Worm (Caenorhabditis elegans) whole organism, L2 larva: ENCODE measurements around the gene srh-299.

Source experiments
- C34F6.9 ChIP-seq: fragments of 150-350 bp; optimal IDR thresholded peaks from 2 replicates; lab custom pipeline; 2014; ENCODE audit warnings: missing biosample characterization, missing genetic modification characterization
- F13H6.1 ChIP-seq: sonication (generic microtip); optimal IDR thresholded peaks from 2 replicates; lab custom pipeline; 2016; ENCODE audit warnings: missing genetic modification characterization, missing compliant biosample characterization
- Y55F3AM.14 ChIP-seq: fragments of 200-800 bp; sonication (Bioruptor generic); optimal IDR thresholded peaks from 2 replicates; lab custom pipeline; 2018; ENCODE audit warnings: mild to moderate bottlenecking, missing genetic modification characterization, missing compliant biosample characterization
- ama-1 ChIP-seq: fragments of 150-350 bp; optimal IDR thresholded peaks from 2 replicates; lab custom pipeline; 2018; ENCODE audit warnings: inconsistent platforms
- blmp-1 ChIP-seq: sonication (generic microtip); optimal IDR thresholded peaks from 2 replicates; lab custom pipeline; 2017; ENCODE audit warnings: missing genetic modification characterization, mild to moderate bottlenecking, missing compliant biosample characterization, antibody characterized with exemption, moderate library complexity; ENCODE audit not compliant: insufficient read depth
- ceh-82 ChIP-seq: fragments of 150-350 bp; optimal IDR thresholded peaks from 2 replicates; lab custom pipeline; 2014; ENCODE audit warnings: missing biosample characterization, missing genetic modification characterization
- crh-2 ChIP-seq: sonication (generic microtip); optimal IDR thresholded peaks from 2 replicates; lab custom pipeline; 2017; ENCODE audit warnings: missing biosample characterization, missing genetic modification characterization
- elt-1 ChIP-seq: fragments of 150-350 bp; optimal IDR thresholded peaks from 2 replicates; lab custom pipeline; 2014; ENCODE audit warnings: missing biosample characterization, missing genetic modification characterization
- elt-3 ChIP-seq: sonication (generic microtip); optimal IDR thresholded peaks from 2 replicates; lab custom pipeline; 2017; ENCODE audit warnings: missing biosample characterization, missing genetic modification characterization
- fos-1 ChIP-seq: fragments of 150-350 bp; optimal IDR thresholded peaks from 2 replicates; lab custom pipeline; 2014; ENCODE audit warnings: missing biosample characterization, missing genetic modification characterization
- lin-11 ChIP-seq: fragments of 150-350 bp; sonication (generic microtip); optimal IDR thresholded peaks from 2 replicates; lab custom pipeline; 2014; ENCODE audit warnings: missing biosample characterization, missing genetic modification characterization, inconsistent platforms, mixed read lengths
- lin-13 ChIP-seq: fragments of 150-350 bp; optimal IDR thresholded peaks from 2 replicates; lab custom pipeline; 2014; ENCODE audit warnings: missing biosample characterization, missing genetic modification reagents, missing genetic modification characterization
- mab-5 ChIP-seq: fragments of 150-350 bp; optimal IDR thresholded peaks from 2 replicates; lab custom pipeline; 2014; ENCODE audit warnings: missing biosample characterization, missing genetic modification characterization
- mbf-1 ChIP-seq: sonication (generic microtip); optimal IDR thresholded peaks from 2 replicates; lab custom pipeline; 2017; ENCODE audit warnings: missing biosample characterization, missing genetic modification characterization
- mdl-1 ChIP-seq, 2 experiments: fragments of 150-350 bp in 1 of 2; sonication (generic microtip) in 1 of 2; optimal IDR thresholded peaks; 2 replicates each; lab custom pipeline; 2017; ENCODE audit warnings: missing biosample characterization in 2 of 2, missing genetic modification characterization in 2 of 2
- nhr-10 ChIP-seq: sonication (generic microtip); optimal IDR thresholded peaks from 2 replicates; lab custom pipeline; 2017; ENCODE audit warnings: missing biosample characterization, missing genetic modification characterization
- nhr-11 ChIP-seq: fragments of 150-350 bp; optimal IDR thresholded peaks from 2 replicates; lab custom pipeline; 2014; ENCODE audit warnings: missing biosample characterization, missing genetic modification characterization
- nhr-12 ChIP-seq: fragments of 150-350 bp; optimal IDR thresholded peaks from 2 replicates; lab custom pipeline; 2014; ENCODE audit warnings: missing biosample characterization, missing genetic modification characterization
- nhr-129 ChIP-seq: fragments of 150-350 bp; optimal IDR thresholded peaks from 2 replicates; lab custom pipeline; 2014; ENCODE audit warnings: missing biosample characterization, missing genetic modification characterization
- nhr-21 ChIP-seq: fragments of 150-350 bp; optimal IDR thresholded peaks from 2 replicates; lab custom pipeline; 2014; ENCODE audit warnings: missing biosample characterization, missing genetic modification characterization
- nhr-23 ChIP-seq: fragments of 150-350 bp; optimal IDR thresholded peaks from 2 replicates; lab custom pipeline; 2014; ENCODE audit warnings: missing biosample characterization, missing genetic modification reagents, missing genetic modification characterization
- nhr-237 ChIP-seq: fragments of 150-350 bp; optimal IDR thresholded peaks from 2 replicates; lab custom pipeline; 2014; ENCODE audit warnings: missing biosample characterization, missing genetic modification characterization
- nhr-25 ChIP-seq: fragments of 150-350 bp; sonication (generic microtip); optimal IDR thresholded peaks from 3 replicates; lab custom pipeline; 2014; ENCODE audit warnings: missing biosample characterization, missing genetic modification characterization
- sem-4 ChIP-seq: fragments of 150-350 bp; optimal IDR thresholded peaks from 2 replicates; lab custom pipeline; 2014; ENCODE audit warnings: missing biosample characterization, missing genetic modification reagents, missing genetic modification characterization
- skn-1 ChIP-seq: sonication (generic microtip); optimal IDR thresholded peaks from 2 replicates; lab custom pipeline; 2017; ENCODE audit warnings: missing biosample characterization, missing genetic modification characterization
- sma-3 ChIP-seq: sonication (generic microtip); optimal IDR thresholded peaks from 2 replicates; lab custom pipeline; 2016; ENCODE audit warnings: missing genetic modification reagents, missing genetic modification characterization, missing compliant biosample characterization
- sma-9 ChIP-seq, 2 experiments: fragments of 150-350 bp in 1 of 2; sonication (generic microtip) in 1 of 2; optimal IDR thresholded peaks; 2 replicates each; lab custom pipeline; 2014 to 2016; ENCODE audit warnings: missing genetic modification characterization in 2 of 2, mild to moderate bottlenecking in 1 of 2, missing biosample characterization in 1 of 2, missing compliant biosample characterization in 1 of 2, missing genetic modification reagents in 1 of 2, moderate library complexity in 1 of 2
- snpc-4 ChIP-seq: fragments of 150-350 bp; optimal IDR thresholded peaks from 2 replicates; lab custom pipeline; 2014; ENCODE audit warnings: missing biosample characterization, missing genetic modification characterization
- unc-39 ChIP-seq: fragments of 150-350 bp; optimal IDR thresholded peaks from 2 replicates; lab custom pipeline; 2014; ENCODE audit warnings: missing biosample characterization, missing genetic modification characterization
- unc-55 ChIP-seq: fragments of 150-350 bp; sonication (generic microtip); optimal IDR thresholded peaks from 3 replicates; lab custom pipeline; 2014; ENCODE audit warnings: missing biosample characterization, missing genetic modification reagents, missing genetic modification characterization
- unc-62 ChIP-seq: fragments of 150-350 bp; optimal IDR thresholded peaks from 2 replicates; lab custom pipeline; 2014; ENCODE audit warnings: missing biosample characterization, missing genetic modification reagents, missing genetic modification characterization
- zag-1 ChIP-seq: fragments of 150-350 bp; optimal IDR thresholded peaks from 2 replicates; lab custom pipeline; 2014; ENCODE audit warnings: missing biosample characterization, missing genetic modification characterization
- ztf-1 ChIP-seq: fragments of 200-800 bp; sonication (Bioruptor generic); conservative IDR thresholded peaks from 2 replicates; pipeline ENCODE4 v1.3.6; 2022; ENCODE audit warnings: missing genetic modification characterization, missing compliant biosample characterization
- ztf-11 ChIP-seq: sonication (generic microtip); optimal IDR thresholded peaks from 2 replicates; lab custom pipeline; 2017; ENCODE audit warnings: missing biosample characterization, missing genetic modification characterization

The srh-299 gene

DNA sequence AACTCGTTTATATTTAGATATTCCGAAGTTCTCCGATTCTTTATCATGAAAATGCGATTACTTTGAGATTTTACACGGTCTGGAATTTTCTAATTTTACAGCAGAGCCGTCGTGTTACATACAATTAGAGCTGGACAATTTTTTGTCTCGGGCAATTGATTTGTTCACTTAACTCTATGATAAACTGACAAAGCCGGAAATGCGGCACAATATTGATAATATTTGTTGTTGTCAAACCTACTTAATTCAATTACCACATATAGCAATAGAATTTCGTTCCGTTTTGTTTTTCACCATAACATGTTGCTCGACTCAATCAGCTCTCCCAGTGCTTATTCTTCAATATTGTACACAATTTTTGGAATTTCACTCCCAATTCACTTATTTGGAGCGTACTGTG lies at the start of gene srh-299:
Gene srh-299 (plus strand): TSS at position 301 of the 400 bp plus-strand sequence.
- TF ChIP-seq ztf-1 (GFP tag; lab: Robert Waterston, UW) = no peak
- no peak for TF ChIP-seq unc-39 (tag; lab: Kevin White, UChicago)
- TF ChIP-seq ztf-11 (tag; lab: Kevin White, UChicago) = no peak
- no peak for TF ChIP-seq nhr-25 (tag; lab: Kevin White, UChicago)
- no peak for TF ChIP-seq mdl-1 (tag; optimal IDR thresholded peaks at IDR 0.05; lab: Kevin White, UChicago)
- TF ChIP-seq ceh-82 = no peak

DNA sequence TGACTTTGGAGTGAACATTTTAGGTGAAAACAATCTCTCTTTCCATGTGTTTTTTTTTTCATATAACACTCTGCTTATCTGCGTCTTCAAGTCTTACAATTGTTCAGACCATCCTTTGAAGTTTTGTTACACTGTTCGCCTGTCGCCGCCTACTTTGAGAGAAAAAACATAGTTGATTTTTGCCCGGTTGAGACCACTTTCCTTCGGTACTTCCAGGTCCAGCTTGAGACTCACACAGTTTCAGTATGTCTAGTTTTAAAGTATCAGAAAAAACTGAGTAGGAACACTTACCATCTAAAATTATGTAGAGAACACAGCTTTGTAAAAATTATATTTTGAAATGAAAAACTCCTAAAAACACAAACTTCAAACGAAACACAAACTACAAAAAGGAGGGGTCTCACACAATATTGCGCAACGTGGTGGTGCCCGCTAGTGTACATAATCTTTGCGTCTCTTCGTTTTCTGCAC lies 47.1 kb upstream of the srh-299 start, which contains the start of the genes fbxa-69 and F54B8.4:
Gene fbxa-69 (minus strand): TSS at position 10 of the 471 bp plus-strand sequence.
Gene F54B8.4 (plus strand): TSS at position 421 of the 471 bp plus-strand sequence.
- TF ChIP-seq ztf-1 (GFP tag; lab: Robert Waterston, UW) (no peak), nhr-12 (tag; lab: Kevin White, UChicago) (no peak), nhr-23 (tag; lab: Kevin White, UChicago) (no peak), sma-9 (GFP tag; optimal IDR thresholded peaks at IDR 0.05; lab: Kevin White, UChicago) (peak; percentile 22), sma-9 (tag; optimal IDR thresholded peaks at IDR 0.05; lab: Kevin White, UChicago) (no peak), blmp-1 (peak; percentile 40), nhr-129 (tag; lab: Kevin White, UChicago) (peak; percentile 48), mbf-1 (tag; lab: Kevin White, UChicago) (no peak)

DNA sequence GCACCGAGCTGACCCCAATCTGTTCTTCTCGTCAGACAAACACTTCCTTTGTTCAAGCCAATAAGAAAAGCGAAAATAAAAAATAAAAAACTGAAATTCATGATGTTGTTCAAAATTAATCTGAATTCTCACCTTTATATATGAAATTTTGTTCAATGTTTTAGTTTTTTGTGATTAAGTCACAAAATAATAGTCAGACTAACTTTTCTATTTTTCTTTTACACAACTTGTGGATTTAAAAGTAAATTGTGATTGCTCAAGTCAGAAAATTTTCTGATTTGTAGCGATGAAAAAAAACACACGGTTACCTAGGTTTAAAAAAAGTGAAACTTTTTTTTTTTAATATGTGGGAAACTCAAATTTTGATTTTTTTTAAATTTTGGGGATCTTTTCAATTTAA lies 45.4 kb upstream of the srh-299 start, which contains the start of gene abf-3:
Gene abf-3 (minus strand): TSS at position 101 of the 400 bp plus-strand sequence.
- TF ChIP-seq unc-39 (tag; lab: Kevin White, UChicago) (no peak), unc-62 (GFP tag; lab: Kevin White, UChicago) (no peak), elt-3 (tag; lab: Kevin White, UChicago) (no peak), nhr-25 (tag; lab: Kevin White, UChicago) (no peak), nhr-11 (tag; lab: Kevin White, UChicago) (no peak), sem-4 (tag; lab: Kevin White, UChicago) (no peak)

DNA sequence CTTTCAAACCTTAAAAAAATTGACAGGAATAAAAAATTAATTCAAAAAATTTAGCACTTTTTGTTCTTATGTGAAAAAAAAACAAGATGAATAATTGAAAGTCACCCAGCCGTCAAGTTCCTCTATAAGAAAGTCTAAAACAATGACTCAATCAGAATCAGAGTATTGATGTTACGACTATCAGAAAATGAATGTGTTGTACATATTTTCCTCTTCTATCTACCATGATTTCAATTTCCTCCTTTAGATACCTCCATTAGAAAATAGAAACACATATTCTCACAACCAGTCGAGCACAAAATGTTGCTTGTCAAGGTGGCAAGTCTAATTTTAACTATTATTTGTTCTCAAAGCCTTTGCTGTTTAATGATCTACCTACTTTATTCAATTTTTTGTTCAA lies 43.2 kb upstream of the srh-299 start, which contains the start of gene srbc-48:
Gene srbc-48 (plus strand): TSS at position 301 of the 400 bp plus-strand sequence.
- TF ChIP-seq nhr-11 (tag; lab: Kevin White, UChicago) (no peak), F13H6.1 (tag; lab: Kevin White, UChicago) (no peak), nhr-21 (no peak), nhr-237 (tag; lab: Kevin White, UChicago) (no peak), sma-9 (GFP tag; optimal IDR thresholded peaks at IDR 0.05; lab: Kevin White, UChicago) (no peak), sma-9 (tag; optimal IDR thresholded peaks at IDR 0.05; lab: Kevin White, UChicago) (no peak), C34F6.9 (tag; lab: Kevin White, UChicago) (no peak), skn-1 (no peak), mbf-1 (tag; lab: Kevin White, UChicago) (no peak), snpc-4 (tag; lab: Kevin White, UChicago) (no peak), elt-3 (tag; lab: Kevin White, UChicago) (no peak), zag-1 (tag; lab: Kevin White, UChicago) (no peak)

DNA sequence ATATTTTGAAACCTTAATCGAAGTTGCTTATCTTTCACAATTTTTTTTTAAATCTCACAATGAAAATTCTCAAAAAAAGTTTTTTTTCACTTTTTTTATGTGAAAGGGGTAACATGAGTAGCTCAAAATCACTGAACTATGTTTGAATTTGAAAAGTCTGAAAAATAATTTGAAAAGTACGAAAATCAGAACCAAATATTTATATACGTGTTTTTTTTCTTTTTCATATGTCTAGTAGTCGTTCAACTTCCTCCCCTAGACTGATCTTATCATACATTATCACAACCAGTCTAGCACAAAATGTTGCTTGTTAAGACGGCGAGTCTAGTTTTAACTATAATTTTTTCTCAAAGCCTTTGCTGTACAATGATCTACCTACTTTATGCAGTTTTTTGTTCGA lies 41.7 kb upstream of the srh-299 start, which contains the start of gene srbc-49:
Gene srbc-49 (plus strand): TSS at position 301 of the 400 bp plus-strand sequence.
- TF ChIP-seq mab-5 (tag; lab: Kevin White, UChicago) = no peak
- TF ChIP-seq nhr-23 (tag; lab: Kevin White, UChicago) = no peak
- TF ChIP-seq ztf-11 (tag; lab: Kevin White, UChicago) = no peak
- no peak for TF ChIP-seq nhr-12 (tag; lab: Kevin White, UChicago)
- TF ChIP-seq nhr-21 = no peak
- no peak for TF ChIP-seq snpc-4 (tag; lab: Kevin White, UChicago)
- TF ChIP-seq fos-1 (tag; lab: Kevin White, UChicago) = no peak
- no peak for TF ChIP-seq sma-3

DNA sequence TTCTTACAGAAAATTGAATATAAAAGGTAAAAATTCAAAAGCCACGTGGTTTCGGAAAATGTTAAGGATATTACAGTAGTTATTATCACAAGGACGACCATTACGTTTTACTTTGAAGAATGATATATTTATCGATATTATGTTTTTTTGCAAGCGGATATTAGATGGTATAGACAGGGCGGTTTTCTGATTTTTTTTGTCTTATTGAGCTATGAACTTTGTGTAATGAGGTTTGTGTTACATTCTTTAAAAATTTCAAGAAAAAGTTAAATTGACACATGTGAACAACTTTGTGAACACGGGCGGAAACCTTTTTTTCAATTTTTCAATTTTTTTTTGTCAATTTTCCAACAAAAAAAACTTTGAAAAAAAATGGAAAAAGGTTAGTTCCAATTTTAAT lies 38.3 kb upstream of the srh-299 start, which contains the start of gene srbc-50:
Gene srbc-50 (minus strand): TSS at position 101 of the 400 bp plus-strand sequence.
- no peak for TF ChIP-seq lin-11
- TF ChIP-seq Y55F3AM.14 (GFP tag; lab: Kevin White, UChicago) = no peak
- no peak for TF ChIP-seq ceh-82
- no peak for TF ChIP-seq unc-55 (GFP tag; lab: Kevin White, UChicago)
- TF ChIP-seq C34F6.9 (tag; lab: Kevin White, UChicago) = no peak
- no peak for TF ChIP-seq mab-5 (tag; lab: Kevin White, UChicago)
- no peak for TF ChIP-seq unc-39 (tag; lab: Kevin White, UChicago)
- TF ChIP-seq lin-13 (GFP tag; lab: Kevin White, UChicago) = no peak
- TF ChIP-seq elt-1 (tag; lab: Kevin White, UChicago) = no peak
- no peak for TF ChIP-seq nhr-25 (tag; lab: Kevin White, UChicago)
- TF ChIP-seq nhr-10 (tag; lab: Kevin White, UChicago) = no peak
- TF ChIP-seq elt-3 (tag; lab: Kevin White, UChicago) = no peak
- TF ChIP-seq F13H6.1 (tag; lab: Kevin White, UChicago) = no peak
- TF ChIP-seq sem-4 (tag; lab: Kevin White, UChicago) = no peak
- no peak for TF ChIP-seq blmp-1
- TF ChIP-seq nhr-129 (tag; lab: Kevin White, UChicago) = no peak
- TF ChIP-seq ztf-1 (GFP tag; lab: Robert Waterston, UW) = no peak
- no peak for TF ChIP-seq skn-1
- no peak for TF ChIP-seq ama-1
- no peak for TF ChIP-seq crh-2 (tag; lab: Kevin White, UChicago)
- TF ChIP-seq, all 48 proteins: peak for 0
